Worm (Caenorhabditis elegans) whole organism, mixed stage, embryonic: ENCODE measurements around the gene hlh-6.

Source experiments
- bed-3 ChIP-seq: fragments of 200-800 bp; sonication (Bioruptor generic); optimal IDR thresholded peaks from 3 replicates; lab custom pipeline; 2018; ENCODE audit warnings: mild to moderate bottlenecking, missing genetic modification characterization, moderate library complexity, missing compliant biosample characterization
- drap-1 ChIP-seq: fragments of 200-800 bp; sonication (Bioruptor generic); optimal IDR thresholded peaks from 3 replicates; lab custom pipeline; 2018; ENCODE audit warnings: mild to moderate bottlenecking, missing genetic modification characterization, missing compliant biosample characterization
- lin-32 ChIP-seq: fragments of 200-800 bp; sonication (Bioruptor generic); optimal IDR thresholded peaks from 2 replicates; lab custom pipeline; 2018; ENCODE audit warnings: mild to moderate bottlenecking, missing genetic modification characterization, missing compliant biosample characterization
- mep-1 ChIP-seq: fragments of 150-350 bp; optimal IDR thresholded peaks from 2 replicates; lab custom pipeline; 2017; ENCODE audit warnings: missing biosample characterization, missing genetic modification reagents, missing genetic modification characterization, inconsistent platforms
- mls-2 ChIP-seq: sonication (generic microtip); optimal IDR thresholded peaks from 2 replicates; lab custom pipeline; 2016; ENCODE audit warnings: mild to moderate bottlenecking, missing genetic modification characterization, moderate library complexity, missing compliant biosample characterization
- nhr-12 ChIP-seq: fragments of 150-350 bp; optimal IDR thresholded peaks from 2 replicates; lab custom pipeline; 2014; ENCODE audit warnings: missing biosample characterization, missing genetic modification characterization
- nhr-237 ChIP-seq: fragments of 150-350 bp; optimal IDR thresholded peaks from 2 replicates; lab custom pipeline; 2014; ENCODE audit warnings: missing biosample characterization, missing genetic modification characterization
- nhr-76 ChIP-seq: sonication (generic microtip); optimal IDR thresholded peaks from 2 replicates; lab custom pipeline; 2017; ENCODE audit warnings: missing biosample characterization, missing genetic modification characterization
- pha-4 ChIP-seq: fragments of 150-350 bp; optimal IDR thresholded peaks from 2 replicates; lab custom pipeline; 2018; ENCODE audit warnings: missing biosample characterization, missing genetic modification reagents, missing genetic modification characterization
- snpc-4 ChIP-seq: fragments of 150-350 bp; optimal IDR thresholded peaks from 2 replicates; lab custom pipeline; 2014; ENCODE audit warnings: missing biosample characterization, missing genetic modification characterization
- unc-39 ChIP-seq: fragments of 150-350 bp; optimal IDR thresholded peaks from 2 replicates; lab custom pipeline; 2014; ENCODE audit warnings: missing biosample characterization, missing genetic modification characterization
- unc-62 ChIP-seq: fragments of 150-350 bp; optimal IDR thresholded peaks from 2 replicates; lab custom pipeline; 2014; ENCODE audit warnings: missing biosample characterization, missing genetic modification reagents, missing genetic modification characterization

ce11 chrII:9646928-9647838 lies 32.6 kb upstream of the hlh-6 start, which contains the start of gene sqv-8:
- no peak for TF ChIP-seq nhr-12 (tag; lab: Kevin White, UChicago)
- TF ChIP-seq nhr-237 (tag; lab: Kevin White, UChicago) = no peak
- no peak for TF ChIP-seq snpc-4 (tag; lab: Kevin White, UChicago)
- TF ChIP-seq unc-39 = no peak
- no peak for TF ChIP-seq drap-1 (GFP tag; lab: Kevin White, UChicago)
- no peak for TF ChIP-seq mep-1
- no peak for TF ChIP-seq unc-62 (GFP tag; lab: Kevin White, UChicago)
- no peak for TF ChIP-seq lin-32
- no peak for TF ChIP-seq mls-2 (tag; lab: Kevin White, UChicago)
- no peak for TF ChIP-seq pha-4 (tag; lab: Kevin White, UChicago)
- no peak for TF ChIP-seq nhr-76 (tag; lab: Kevin White, UChicago)
- TF ChIP-seq bed-3 (GFP tag; lab: Kevin White, UChicago) = no peak
